Fruit fly (Drosophila melanogaster): ENCODE results near the gene Hsp110.
A peak's percentile ranks its signal among the peaks of the same experiment; 100 is the strongest.

The Hsp110 gene

dm6 chr3L:14036867-14037313 lies at the start of gene Hsp110:
Gene Hsp110 (plus strand): TSS chr3L:14037019.
- peak; percentile 39 for TF ChIP-seq Sp1 (GFP tag; optimal IDR thresholded peaks at IDR 0.05)
- TF ChIP-seq rgr (GFP tag; optimal IDR thresholded peaks at IDR 0.05) = peak; percentile 62
- TF ChIP-seq Jra (GFP tag; optimal IDR thresholded peaks at IDR 0.05) = peak; percentile 66
- peak; percentile 18 for TF ChIP-seq GATAd (GFP tag; optimal IDR thresholded peaks at IDR 0.05)
- no peak for TF ChIP-seq Vsx2 (GFP tag; optimal IDR thresholded peaks at IDR 0.05; ENCODE audit: partially characterized antibody)
- TF ChIP-seq OdsH (GFP tag; optimal IDR thresholded peaks at IDR 0.05) = peak; percentile 21
- peak; percentile 33 for TF ChIP-seq dsf (GFP tag; optimal IDR thresholded peaks at IDR 0.05; ENCODE audit: borderline replicate concordance)
- peak; percentile 51 for TF ChIP-seq jim (GFP tag; optimal IDR thresholded peaks at IDR 0.05)
- peak; percentile 7 for TF ChIP-seq CG32264 (GFP tag; optimal IDR thresholded peaks at IDR 0.05)
- TF ChIP-seq Hnf4 (GFP tag; optimal IDR thresholded peaks at IDR 0.05) = peak; percentile 83
- TF ChIP-seq fru (GFP tag; optimal IDR thresholded peaks at IDR 0.05) = no peak
- peak; percentile 67 for TF ChIP-seq Hr83 (GFP tag; optimal IDR thresholded peaks at IDR 0.05; ENCODE audit: poor library complexity, severe bottlenecking)
- peak; percentile 31 for TF ChIP-seq br (GFP tag; optimal IDR thresholded peaks at IDR 0.05)
- peak in 1 of 2 experiments; percentile 6 for TF ChIP-seq foxo (GFP tag; optimal IDR thresholded peaks at IDR 0.05)
- peak; percentile 28 for TF ChIP-seq h (GFP tag; optimal IDR thresholded peaks at IDR 0.05)
- no peak for TF ChIP-seq Dfd (GFP tag; optimal IDR thresholded peaks at IDR 0.05)
- TF ChIP-seq sage (GFP tag; optimal IDR thresholded peaks at IDR 0.05) = peak; percentile 72
- no peak for TF ChIP-seq pan (optimal IDR thresholded peaks at IDR 0.05)
- TF ChIP-seq Rel (GFP tag; optimal IDR thresholded peaks at IDR 0.05) = no peak
- TF ChIP-seq Rel (tag; optimal IDR thresholded peaks at IDR 0.05) = peak; percentile 30
- no peak for TF ChIP-seq Mio (GFP tag; optimal IDR thresholded peaks at IDR 0.05)
- TF ChIP-seq Hr78 (GFP tag; optimal IDR thresholded peaks at IDR 0.05) = no peak
- TF ChIP-seq woc (GFP tag; optimal IDR thresholded peaks at IDR 0.05) = peak; percentile 7

- no peak for TF ChIP-seq Abd-B (GFP tag; optimal IDR thresholded peaks at IDR 0.05)
- no peak for TF ChIP-seq Hnf4 (GFP tag; optimal IDR thresholded peaks at IDR 0.05)
- TF ChIP-seq Dif (GFP tag; optimal IDR thresholded peaks at IDR 0.05; ENCODE audit: partially characterized antibody) = no peak
- no peak for TF ChIP-seq GATAd (GFP tag; optimal IDR thresholded peaks at IDR 0.05)
- TF ChIP-seq br (GFP tag; optimal IDR thresholded peaks at IDR 0.05) = no peak
- no peak for TF ChIP-seq Jra (GFP tag; optimal IDR thresholded peaks at IDR 0.05)
- TF ChIP-seq psq (GFP tag; optimal IDR thresholded peaks at IDR 0.05) = no peak
- no peak for TF ChIP-seq Mio (GFP tag; optimal IDR thresholded peaks at IDR 0.05)
- no peak for TF ChIP-seq Hr78 (GFP tag; optimal IDR thresholded peaks at IDR 0.05)
- TF ChIP-seq dl (GFP tag; optimal IDR thresholded peaks at IDR 0.05; ENCODE audit: insufficient read depth in 1 of 2, partially characterized antibody in 2 of 2) = no peak
Observed at dm6 chr3L:13987578-13987977, 49.2 kb upstream of the Hsp110 start, which contains the start of gene CG9040. Gene CG9040 (plus strand): TSS chr3L:13987878.

dm6 chr3L:13991314-13991713 lies 45.5 kb upstream of the Hsp110 start:
- TF ChIP-seq Dif (GFP tag; optimal IDR thresholded peaks at IDR 0.05; ENCODE audit: partially characterized antibody) (peak; percentile 26), sage (GFP tag; optimal IDR thresholded peaks at IDR 0.05) (no peak)

- TF ChIP-seq Abd-B (GFP tag; optimal IDR thresholded peaks at IDR 0.05) = no peak
- no peak for TF ChIP-seq CrebA (GFP tag; optimal IDR thresholded peaks at IDR 0.05; ENCODE audit: borderline replicate concordance)
- TF ChIP-seq lola (GFP tag; optimal IDR thresholded peaks at IDR 0.05) = no peak
- no peak for TF ChIP-seq usp (GFP tag; optimal IDR thresholded peaks at IDR 0.05)
- TF ChIP-seq Dif (GFP tag; optimal IDR thresholded peaks at IDR 0.05; ENCODE audit: partially characterized antibody) = no peak
- no peak for TF ChIP-seq Jra (GFP tag; optimal IDR thresholded peaks at IDR 0.05)
- no peak for TF ChIP-seq dsf (GFP tag; optimal IDR thresholded peaks at IDR 0.05; ENCODE audit: borderline replicate concordance)
- no peak for TF ChIP-seq Mio (GFP tag; optimal IDR thresholded peaks at IDR 0.05)
- no peak for TF ChIP-seq Hr78 (GFP tag; optimal IDR thresholded peaks at IDR 0.05)
- no peak for TF ChIP-seq Rel (GFP tag; optimal IDR thresholded peaks at IDR 0.05)
- TF ChIP-seq Rel (tag; optimal IDR thresholded peaks at IDR 0.05) = no peak
- no peak for TF ChIP-seq rgr (GFP tag; optimal IDR thresholded peaks at IDR 0.05)
- no peak for TF ChIP-seq Hnf4 (GFP tag; optimal IDR thresholded peaks at IDR 0.05)
- no peak for TF ChIP-seq dl (GFP tag; optimal IDR thresholded peaks at IDR 0.05; ENCODE audit: insufficient read depth in 1 of 2, partially characterized antibody in 2 of 2)
Observed at dm6 chr3L:13993233-13993741, 43.5 kb upstream of the Hsp110 start, which contains the start of gene CG17364. Gene CG17364 (minus strand): TSS chr3L:13993400.

Data from whole organism, wandering third instar larva.